Fruit fly (Drosophila melanogaster): ENCODE results near the gene gammaSnap2.

DNA sequence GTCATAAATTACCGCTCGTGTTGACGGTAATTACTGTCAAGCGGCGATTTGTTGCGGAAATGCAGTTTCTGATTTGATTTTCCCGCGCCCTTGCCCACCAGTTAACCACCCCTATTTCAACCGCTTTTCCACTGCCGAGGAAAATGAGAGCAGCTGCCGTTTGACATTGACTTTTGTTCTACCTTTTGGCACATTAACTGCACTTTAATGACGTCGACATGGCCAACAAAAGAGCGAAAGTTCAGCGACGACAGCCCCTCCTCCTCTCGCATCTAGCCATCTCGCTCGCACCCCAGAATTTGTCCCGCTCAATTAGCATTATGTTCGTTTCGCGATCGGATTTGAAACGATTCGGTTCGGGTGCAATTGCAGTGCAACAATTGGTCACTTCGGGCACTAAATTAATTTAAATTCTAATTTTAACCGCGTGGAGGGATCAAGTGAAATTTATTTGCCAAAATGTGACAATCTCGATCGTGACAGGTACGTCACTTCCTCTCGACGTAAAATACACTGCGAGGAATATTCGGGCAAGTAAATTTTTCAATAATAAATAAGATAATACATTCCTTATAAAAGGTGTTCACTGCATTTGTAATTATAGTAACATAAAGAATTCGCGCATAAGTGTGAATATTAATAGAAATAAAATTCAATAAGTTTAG, 9.9 kb downstream of the gammaSnap2 start:
- TF ChIP-seq EcR (GFP tag; optimal IDR thresholded peaks at IDR 0.05) (no peak), Dll (optimal IDR thresholded peaks at IDR 0.05) (no peak), usp (GFP tag; optimal IDR thresholded peaks at IDR 0.05) (no peak)
